Fruit fly (Drosophila melanogaster): ENCODE results near the gene Mcm2.

DNA sequence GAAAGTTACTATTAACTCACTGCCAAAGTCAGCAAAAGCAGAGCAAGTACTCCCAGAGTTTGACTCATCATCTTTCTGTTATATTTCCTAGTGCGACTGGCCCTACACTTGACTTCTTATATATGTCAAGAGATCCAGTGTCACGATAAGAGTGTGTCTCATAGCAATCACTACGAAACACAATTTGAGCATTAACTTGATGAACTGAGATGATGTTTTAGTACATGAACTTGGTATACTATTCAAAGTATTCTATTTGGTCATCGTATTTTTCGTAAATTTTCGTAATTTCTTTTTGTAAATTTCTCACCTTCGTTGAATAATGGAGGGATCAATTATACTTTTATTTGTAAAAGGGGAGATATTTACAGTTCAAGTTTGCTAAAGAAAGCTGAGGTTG is 25.7 kb downstream of the Mcm2 start, which contains the start of gene CG11672:
- TF ChIP-seq CG14965 (GFP tag; optimal IDR thresholded peaks at IDR 0.05; ENCODE audit: borderline replicate concordance): no peak
- no peak for TF ChIP-seq Hr39 (optimal IDR thresholded peaks at IDR 0.05)

Data from whole organism, embryonic.